Worm (Caenorhabditis elegans): ENCODE data around the gene nhr-88.

nhr-88 gene

DNA sequence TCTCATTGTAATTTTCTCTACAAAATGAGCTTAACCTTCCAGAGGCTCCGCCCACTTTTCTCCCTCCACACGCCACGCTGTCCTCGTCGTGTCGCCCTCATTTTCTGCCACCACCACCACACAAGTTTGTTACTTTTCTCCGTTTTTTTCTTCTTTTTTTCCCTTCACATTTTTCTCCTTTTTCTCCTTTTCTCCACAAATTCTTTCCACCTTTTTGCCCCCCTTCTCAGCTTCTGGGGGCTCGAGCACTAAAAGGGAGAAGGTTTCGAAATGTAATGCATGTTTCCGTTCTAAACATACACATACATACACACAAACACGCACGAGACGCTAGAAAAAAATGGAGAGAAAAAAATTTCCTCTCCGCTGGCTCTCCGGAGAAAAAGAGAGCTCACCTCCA lies at the start of gene nhr-88:
TSS of gene nhr-88 (plus strand) at position 43 of the 400 bp plus-strand sequence.
- TF ChIP-seq dao-5 (tag; optimal IDR thresholded peaks at IDR 0.05) (no peak), W03F9.2 (tag; optimal IDR thresholded peaks at IDR 0.05) (no peak), him-1 (tag; optimal IDR thresholded peaks at IDR 0.05) (no peak)

DNA sequence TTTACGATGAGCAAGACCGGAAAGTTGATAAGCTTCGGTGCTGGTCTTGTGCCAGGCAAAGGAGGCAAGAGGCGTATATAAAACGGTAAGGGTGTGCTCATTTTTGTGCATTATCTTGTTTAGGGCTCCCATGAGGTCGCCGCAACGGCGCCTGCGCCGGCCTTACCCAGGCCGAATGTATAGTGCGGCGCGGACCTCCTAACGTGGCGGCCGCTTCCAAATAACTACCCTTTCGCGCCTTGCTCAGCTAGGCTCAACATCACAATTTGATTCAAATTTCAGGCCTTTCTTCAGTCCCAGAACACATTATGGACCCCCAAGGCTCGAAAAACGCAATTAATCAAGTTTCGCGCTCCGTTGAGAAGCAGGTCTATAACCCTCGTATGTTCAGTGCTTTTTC lies 48.9 kb upstream of the nhr-88 start, which contains the start of the genes ZK355.3 and ZK355.8:
TSS of gene ZK355.3 (minus strand) at position 101 of the 400 bp plus-strand sequence.
TSS of gene ZK355.8 (plus strand) at position 272 of the 400 bp plus-strand sequence.
- no peak for TF ChIP-seq dao-5 (tag; optimal IDR thresholded peaks at IDR 0.05)
- TF ChIP-seq him-1 (tag; optimal IDR thresholded peaks at IDR 0.05) = no peak
- no peak for TF ChIP-seq W03F9.2 (tag; optimal IDR thresholded peaks at IDR 0.05)

DNA sequence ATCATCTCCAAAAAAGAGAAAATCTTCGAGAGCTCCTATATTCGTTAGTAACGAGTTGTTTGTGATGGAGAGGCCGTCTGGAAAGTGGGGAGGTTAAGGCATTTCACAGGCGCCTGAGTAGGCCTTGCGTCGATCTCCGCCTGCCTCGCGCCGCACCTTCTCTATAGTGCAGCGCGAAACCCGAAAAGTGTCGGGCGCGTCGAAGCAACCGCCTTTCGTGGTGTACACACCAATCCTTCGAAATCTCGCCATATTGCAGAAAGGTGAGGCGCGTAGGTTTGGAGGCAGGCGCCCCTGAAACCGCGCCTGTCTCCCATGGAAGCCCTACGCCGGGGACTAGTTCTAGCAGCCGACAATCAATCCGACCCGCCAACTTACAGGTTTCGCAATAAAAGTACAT lies 46.6 kb upstream of the nhr-88 start:
- TF ChIP-seq W03F9.2 (tag; optimal IDR thresholded peaks at IDR 0.05) (no peak), him-1 (tag; optimal IDR thresholded peaks at IDR 0.05) (no peak), dao-5 (tag; optimal IDR thresholded peaks at IDR 0.05) (no peak)

DNA sequence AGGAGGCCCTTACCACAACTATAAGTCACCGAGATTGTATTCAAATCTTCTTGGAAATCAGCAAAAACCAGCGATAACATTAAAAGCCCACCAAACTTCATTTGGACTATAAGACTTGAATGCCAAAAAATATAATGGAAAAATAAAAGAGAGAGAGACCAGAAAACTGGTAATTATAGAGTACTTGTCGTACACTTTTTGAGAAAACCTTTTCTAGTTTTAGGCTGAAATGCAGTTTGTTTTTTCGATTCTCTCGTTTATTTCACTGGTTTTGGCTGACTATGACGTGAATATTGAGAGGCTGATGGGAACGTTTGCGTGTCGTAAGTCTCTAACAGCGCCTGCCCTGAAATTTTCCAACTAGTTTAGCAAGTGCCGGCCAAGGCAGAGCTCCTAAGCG lies 45.9 kb upstream of the nhr-88 start, which contains the start of the genes irld-64 and irld-63:
TSS of gene irld-64 (minus strand) at position 101 of the 400 bp plus-strand sequence.
TSS of gene irld-63 (plus strand) at position 230 of the 400 bp plus-strand sequence.
- TF ChIP-seq him-1 (tag; optimal IDR thresholded peaks at IDR 0.05) (no peak), W03F9.2 (tag; optimal IDR thresholded peaks at IDR 0.05) (no peak), dao-5 (tag; optimal IDR thresholded peaks at IDR 0.05) (no peak)

DNA sequence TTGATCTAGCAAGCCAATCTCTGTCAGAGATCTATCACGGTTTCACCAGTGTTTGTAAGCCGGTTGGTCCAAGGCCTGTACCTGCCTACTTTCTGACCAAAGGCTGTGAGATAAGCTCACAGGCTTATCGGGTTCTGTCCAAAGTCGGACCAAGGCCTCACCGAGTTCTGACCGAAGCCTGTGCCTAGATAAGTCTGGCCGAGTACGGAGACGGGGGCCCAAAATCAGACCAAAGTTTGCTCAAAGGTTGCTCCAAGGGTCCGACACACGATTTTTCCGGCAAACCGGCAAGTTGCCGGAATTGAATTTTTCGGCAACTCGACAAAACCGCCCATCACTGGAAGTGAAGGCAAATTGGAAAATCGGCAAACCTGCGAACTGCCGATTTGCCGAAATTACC lies 44.9 kb upstream of the nhr-88 start:
- TF ChIP-seq dao-5 (tag; optimal IDR thresholded peaks at IDR 0.05) (no peak), him-1 (tag; optimal IDR thresholded peaks at IDR 0.05) (no peak), W03F9.2 (tag; optimal IDR thresholded peaks at IDR 0.05) (no peak)

DNA sequence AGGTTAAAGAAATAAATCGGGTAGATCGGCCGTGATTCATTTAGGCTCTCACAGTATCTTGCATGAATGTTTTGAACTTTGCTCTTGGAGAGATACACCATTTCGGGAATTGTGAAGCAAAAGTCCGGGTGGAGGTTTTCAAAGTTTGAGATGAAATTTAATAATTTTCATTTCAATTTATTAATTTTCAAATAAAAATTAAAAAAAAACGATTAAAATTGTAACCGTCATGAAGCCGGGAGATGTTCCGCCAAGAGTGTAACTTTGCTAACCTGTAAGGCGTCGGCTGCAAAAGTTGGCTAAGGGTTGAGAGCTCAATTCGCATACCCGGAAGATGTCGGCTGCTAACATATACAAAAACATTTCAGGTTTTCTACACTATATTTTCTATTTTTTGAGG lies 42.1 kb upstream of the nhr-88 start, which contains the start of gene irld-67:
TSS of gene irld-67 (minus strand) at position 101 of the 400 bp plus-strand sequence.
- TF ChIP-seq dao-5 (tag; optimal IDR thresholded peaks at IDR 0.05) (no peak), W03F9.2 (tag; optimal IDR thresholded peaks at IDR 0.05) (no peak), him-1 (tag; optimal IDR thresholded peaks at IDR 0.05) (no peak)

DNA sequence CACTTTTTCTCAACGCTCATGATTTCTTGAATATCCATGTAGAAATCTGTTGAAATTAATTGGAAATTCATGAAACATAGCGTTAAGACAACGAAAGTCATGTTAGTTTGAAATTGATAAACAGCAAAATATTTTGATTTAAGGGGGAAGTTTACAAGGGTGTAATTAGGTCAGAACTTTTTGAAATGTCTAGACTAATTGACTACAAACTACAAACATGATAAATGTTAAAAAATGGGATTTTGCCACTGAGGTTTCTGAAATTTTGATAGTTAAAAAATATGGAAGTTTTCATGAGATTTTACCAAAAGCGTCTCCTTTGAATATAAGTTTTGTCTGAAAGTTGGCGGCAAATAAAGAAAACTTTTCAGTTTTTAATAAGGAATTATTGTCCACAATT lies 38.6 kb upstream of the nhr-88 start, which contains the start of gene irld-65:
TSS of gene irld-65 (minus strand) at position 101 of the 400 bp plus-strand sequence.
- no peak for TF ChIP-seq W03F9.2 (tag; optimal IDR thresholded peaks at IDR 0.05)

DNA sequence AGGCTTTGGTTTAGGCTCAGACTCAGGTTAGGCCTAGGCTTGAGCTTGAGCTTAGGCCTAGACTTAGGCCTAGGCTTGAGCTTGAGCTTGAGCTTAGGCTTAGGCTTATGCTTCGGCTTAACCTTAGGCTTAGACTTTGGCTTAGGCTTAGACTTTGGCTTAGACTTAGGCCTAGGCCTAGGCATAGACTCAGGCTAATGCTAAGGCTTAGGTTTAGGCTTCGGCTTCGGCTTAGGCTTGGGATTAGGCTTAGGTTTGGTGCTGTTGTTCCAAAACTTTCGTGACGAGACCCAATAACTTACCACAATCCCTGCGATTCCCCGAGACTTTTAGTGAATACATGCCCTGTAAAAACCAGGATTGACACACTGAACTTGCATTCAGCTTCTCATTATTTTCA lies 36.8 kb upstream of the nhr-88 start:
- TF ChIP-seq him-1 (tag; optimal IDR thresholded peaks at IDR 0.05) = no peak
- no peak for TF ChIP-seq W03F9.2 (tag; optimal IDR thresholded peaks at IDR 0.05)
- TF ChIP-seq dao-5 (tag; optimal IDR thresholded peaks at IDR 0.05) = no peak

DNA sequence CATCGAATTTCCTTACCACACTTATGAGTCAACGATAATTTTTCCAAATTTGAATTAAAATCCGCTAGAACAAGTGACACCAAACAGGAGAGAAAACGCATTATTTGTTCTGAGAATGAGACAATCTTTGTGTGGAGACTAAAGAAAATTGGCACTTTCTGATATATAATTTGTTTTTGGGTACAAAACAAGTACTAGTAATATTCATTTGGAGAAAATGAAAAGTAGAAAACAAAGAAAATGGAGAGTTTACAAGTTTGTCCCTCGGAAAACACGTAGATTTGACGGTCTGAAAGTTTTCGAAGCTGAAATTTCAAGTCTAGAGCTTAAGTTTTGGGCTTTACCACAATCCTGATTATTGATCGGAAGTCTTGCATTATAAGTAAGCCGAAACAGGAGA lies 35.7 kb upstream of the nhr-88 start, which contains the start of gene irld-66:
TSS of gene irld-66 (minus strand) at position 101 of the 400 bp plus-strand sequence.
- no peak for TF ChIP-seq W03F9.2 (tag; optimal IDR thresholded peaks at IDR 0.05)
- TF ChIP-seq dao-5 (tag; optimal IDR thresholded peaks at IDR 0.05) = no peak
- TF ChIP-seq him-1 (tag; optimal IDR thresholded peaks at IDR 0.05) = no peak

DNA sequence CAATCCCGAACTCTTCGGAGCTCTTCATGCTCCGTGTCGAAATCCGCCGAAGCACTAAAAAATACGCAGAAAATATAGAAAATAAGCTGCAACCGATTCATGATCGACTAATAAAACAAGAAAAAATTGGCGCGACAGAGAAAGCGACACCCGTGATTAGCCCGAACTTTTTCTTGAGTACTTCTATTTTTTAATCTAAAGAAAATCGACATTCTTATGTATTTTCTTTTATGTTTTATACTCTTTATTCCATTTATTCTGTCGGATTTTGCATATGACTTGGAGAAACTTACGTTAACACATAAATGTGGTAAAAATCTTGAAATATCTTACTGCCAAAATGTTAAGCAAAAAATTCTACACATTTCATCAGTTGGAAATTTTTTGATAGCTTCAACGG lies 32.5 kb upstream of the nhr-88 start, which contains the start of the genes irld-50 and irld-49:
TSS of gene irld-50 (minus strand) at position 101 of the 400 bp plus-strand sequence.
TSS of gene irld-49 (plus strand) at position 211 of the 400 bp plus-strand sequence.
- TF ChIP-seq W03F9.2 (tag; optimal IDR thresholded peaks at IDR 0.05) (no peak), him-1 (tag; optimal IDR thresholded peaks at IDR 0.05) (no peak), dao-5 (tag; optimal IDR thresholded peaks at IDR 0.05) (no peak)

DNA sequence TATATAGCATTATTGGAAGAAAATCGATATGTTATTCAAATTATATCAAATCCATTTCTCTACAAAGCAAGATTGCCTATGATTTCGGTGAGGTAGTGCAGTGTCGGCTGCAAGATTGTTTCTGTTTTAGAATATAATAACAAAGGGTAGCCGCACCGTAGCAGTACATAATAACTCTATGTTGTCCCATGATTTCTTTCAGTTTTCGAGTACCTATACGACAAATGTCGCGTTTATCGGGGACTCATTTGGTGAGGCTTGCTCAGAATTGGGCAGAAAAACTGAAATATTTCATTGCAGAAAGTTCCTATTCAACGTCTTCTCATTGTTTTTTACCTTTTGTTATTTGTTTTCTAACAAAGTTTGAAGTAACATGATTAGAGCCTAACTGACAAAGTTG lies 30.0 kb upstream of the nhr-88 start, which contains the start of gene srw-79:
TSS of gene srw-79 (plus strand) at position 301 of the 400 bp plus-strand sequence.
- TF ChIP-seq W03F9.2 (tag; optimal IDR thresholded peaks at IDR 0.05) (no peak), dao-5 (tag; optimal IDR thresholded peaks at IDR 0.05) (no peak), him-1 (tag; optimal IDR thresholded peaks at IDR 0.05) (no peak)

DNA sequence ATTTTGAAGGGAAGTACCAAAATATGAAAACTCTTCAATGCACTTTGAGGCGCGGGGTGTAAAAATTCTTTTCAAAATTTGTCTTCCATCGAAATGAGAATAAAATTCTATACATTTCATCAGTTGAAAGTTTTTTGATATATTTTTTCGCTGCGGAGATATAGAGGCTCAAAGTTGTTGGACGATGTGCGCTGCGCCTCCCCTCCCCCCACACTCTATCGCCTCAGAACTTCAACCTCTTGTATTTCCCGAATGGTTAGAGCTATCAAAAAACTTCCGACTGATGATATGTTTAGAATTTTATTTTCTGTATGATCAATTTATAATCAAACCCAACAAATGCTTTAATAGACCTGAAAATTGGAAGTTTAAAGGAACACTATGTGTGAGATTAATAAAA lies 27.8 kb upstream of the nhr-88 start:
- TF ChIP-seq W03F9.2 (tag; optimal IDR thresholded peaks at IDR 0.05) (no peak), dao-5 (tag; optimal IDR thresholded peaks at IDR 0.05) (no peak), him-1 (tag; optimal IDR thresholded peaks at IDR 0.05) (no peak)

DNA sequence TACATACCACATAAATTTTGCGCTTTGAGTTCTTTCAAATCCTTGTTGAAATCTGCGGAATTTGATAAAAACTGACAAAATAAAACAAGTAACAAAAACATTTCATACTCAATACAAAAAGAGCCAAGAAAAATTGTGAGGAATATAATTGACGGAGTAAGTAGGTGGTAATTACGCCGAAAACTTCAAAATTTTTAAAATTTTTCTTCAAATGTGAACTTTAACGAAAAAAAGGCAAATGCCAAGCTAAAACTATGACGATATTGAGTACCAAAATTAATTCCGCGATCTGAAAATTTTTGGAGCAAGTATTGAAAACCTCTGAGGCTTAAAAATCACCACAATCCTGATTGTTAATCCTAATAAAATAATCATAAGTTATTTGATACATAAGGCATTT lies 23.8 kb upstream of the nhr-88 start, which contains the start of gene irld-51:
TSS of gene irld-51 (minus strand) at position 101 of the 400 bp plus-strand sequence.
- TF ChIP-seq dao-5 (tag; optimal IDR thresholded peaks at IDR 0.05) = no peak
- no peak for TF ChIP-seq him-1 (tag; optimal IDR thresholded peaks at IDR 0.05)
- no peak for TF ChIP-seq W03F9.2 (tag; optimal IDR thresholded peaks at IDR 0.05)

DNA sequence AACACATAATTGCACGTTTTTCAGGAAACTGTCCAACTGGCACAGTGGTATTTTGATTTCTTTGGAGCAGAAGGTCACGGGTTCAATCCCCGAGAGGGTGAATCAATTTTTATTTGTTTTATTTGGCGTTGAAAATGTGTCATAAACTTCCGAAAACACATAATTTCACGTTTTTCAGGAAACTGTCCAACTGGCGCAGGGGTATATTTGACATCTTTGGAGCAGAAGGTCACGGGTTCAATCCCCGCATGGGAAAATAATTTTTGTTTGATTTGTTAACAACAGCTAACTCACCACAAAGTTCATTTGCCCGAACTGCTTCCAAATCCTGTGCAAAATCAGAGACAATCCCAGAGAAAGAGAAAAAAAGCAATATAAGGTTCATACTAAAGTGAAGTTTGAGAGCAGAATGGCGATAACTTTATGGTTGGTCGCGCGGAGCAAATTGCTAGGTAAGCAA lies 20.8 kb upstream of the nhr-88 start, which contains the start of gene irld-48:
TSS of gene irld-48 (plus strand) at position 410 of the 460 bp plus-strand sequence.
- TF ChIP-seq W03F9.2 (tag; optimal IDR thresholded peaks at IDR 0.05) (no peak), him-1 (tag; optimal IDR thresholded peaks at IDR 0.05) (no peak), dao-5 (tag; optimal IDR thresholded peaks at IDR 0.05) (no peak)

All from whole organism, L4/young adult.